Worm (Caenorhabditis elegans) whole organism, midembryonic: ENCODE data around the gene unc-80.

ENCODE experiments used
- T22C8.4 ChIP-seq: fragments of 200-800 bp; sonication (Bioruptor generic); IDR thresholded peaks from 2 replicates; pipeline ENCODE4 v1.3.6; 2022; ENCODE audit warnings: missing genetic modification characterization, missing compliant biosample characterization
- flt-1 ChIP-seq: fragments of 200-800 bp; sonication (Bioruptor generic); IDR thresholded peaks from 2 replicates; pipeline ENCODE4 v1.3.6; 2022; ENCODE audit warnings: missing genetic modification characterization, missing compliant biosample characterization
- klf-2 ChIP-seq: fragments of 200-800 bp; sonication (Bioruptor generic); conservative IDR thresholded peaks from 2 replicates; pipeline ENCODE4 v1.3.6; 2022; ENCODE audit warnings: missing genetic modification reagents, missing genetic modification characterization, missing compliant biosample characterization
- ztf-23 ChIP-seq: fragments of 200-800 bp; sonication (Bioruptor generic); IDR thresholded peaks from 2 replicates; pipeline ENCODE4 v1.3.6; 2022; ENCODE audit warnings: missing genetic modification reagents, missing genetic modification characterization, missing compliant biosample characterization
- ztf-29 ChIP-seq: fragments of 200-800 bp; sonication (Bioruptor generic); IDR thresholded peaks from 2 replicates; pipeline ENCODE4 v1.3.6; 2022; ENCODE audit warnings: missing genetic modification reagents, missing genetic modification characterization, missing compliant biosample characterization

- TF ChIP-seq klf-2 (GFP tag; lab: Robert Waterston, UW) (no peak), ztf-23 (GFP tag; lab: Robert Waterston, UW) (no peak), T22C8.4 (GFP tag; lab: Robert Waterston, UW) (no peak), flt-1 (GFP tag; lab: Robert Waterston, UW) (no peak), ztf-29 (GFP tag; lab: Robert Waterston, UW) (no peak)
Observed at ce11 chrV:20837765-20838164, 41.6 kb upstream of the unc-80 start, which contains the start of gene mrps-12.
